Fruit fly (Drosophila melanogaster): ENCODE results near the gene CG9592.

CG9592 gene

DNA sequence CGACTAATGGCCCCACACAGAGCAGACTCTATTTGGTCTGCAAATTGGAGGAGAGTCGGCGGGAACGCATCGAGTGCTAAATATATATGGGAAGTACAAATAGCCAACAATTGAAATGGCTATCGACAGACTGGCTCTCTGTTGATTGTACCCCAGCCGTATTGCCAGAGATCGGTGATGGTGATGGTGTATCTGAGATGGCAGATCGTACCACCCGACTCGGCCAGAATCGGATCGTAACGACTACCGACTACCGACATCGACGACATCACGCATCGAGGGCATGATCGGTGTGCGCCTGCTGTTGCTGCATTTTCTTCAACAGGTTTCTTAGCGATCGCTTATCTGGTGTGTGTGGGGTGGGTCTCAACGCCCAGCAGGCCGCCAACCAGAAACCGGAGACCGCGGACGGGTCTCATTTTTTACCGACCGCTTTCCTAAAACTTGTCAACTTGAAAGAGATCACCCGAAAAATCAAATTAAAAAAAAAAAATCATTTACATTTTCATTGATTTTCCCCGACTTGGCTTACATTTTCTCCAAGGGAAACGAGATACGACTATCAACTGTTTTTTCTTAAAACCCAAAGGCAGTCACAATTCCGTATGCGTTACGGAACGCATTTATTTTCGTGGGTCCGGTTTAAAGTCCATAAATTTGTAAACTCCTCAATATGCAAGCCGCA lies 26.5 kb downstream of the CG9592 start (continued):
- no peak for TF ChIP-seq CG10979 (tag; optimal IDR thresholded peaks at IDR 0.05)
- no peak for TF ChIP-seq Optix (GFP tag; IDR thresholded peaks at IDR 0.05)
- TF ChIP-seq pan (optimal IDR thresholded peaks at IDR 0.05) = no peak
- TF ChIP-seq pan (GFP tag; optimal IDR thresholded peaks at IDR 0.05 in 1 of 2, IDR thresholded peaks at IDR 0.05 in 1 of 2) = peak in 1 of 2 experiments; percentile 50
- no peak for TF ChIP-seq CG3726 (GFP tag; IDR thresholded peaks at IDR 0.05)
- TF ChIP-seq Sry-δ (GFP tag; optimal IDR thresholded peaks at IDR 0.05) = no peak
- no peak for TF ChIP-seq CG2116 (GFP tag; optimal IDR thresholded peaks at IDR 0.05)
- peak; percentile 71 for TF ChIP-seq lab (GFP tag; optimal IDR thresholded peaks at IDR 0.05)
- TF ChIP-seq z (GFP tag; IDR thresholded peaks at IDR 0.05) = 0 out of 3 replicates have a peak, but pooled peaks have one; percentile 43
- TF ChIP-seq emc (GFP tag; optimal IDR thresholded peaks at IDR 0.05) = no peak
- TF ChIP-seq Dbx (GFP tag; IDR thresholded peaks at IDR 0.05) = no peak
- no peak for TF ChIP-seq CG3163 (GFP tag; optimal IDR thresholded peaks at IDR 0.05)
- no peak for TF ChIP-seq az2 (GFP tag; optimal IDR thresholded peaks at IDR 0.05)
- TF ChIP-seq CG14441 (GFP tag; IDR thresholded peaks at IDR 0.05) = peak; percentile 51
- TF ChIP-seq CG8478 (optimal IDR thresholded peaks at IDR 0.05) = no peak
- no peak for TF ChIP-seq fd3F (GFP tag; optimal IDR thresholded peaks at IDR 0.05)
- TF ChIP-seq Opbp (GFP tag; IDR thresholded peaks at IDR 0.05; ENCODE audit: partially characterized antibody) = no peak
- no peak for TF ChIP-seq Tbp (GFP tag; optimal IDR thresholded peaks at IDR 0.05)
- peak; percentile 90 for TF ChIP-seq Deaf1 (tag; optimal IDR thresholded peaks at IDR 0.05)
- TF ChIP-seq Nf-YC (tag; optimal IDR thresholded peaks at IDR 0.05) = peak; percentile 50
- TF ChIP-seq B-H1 (GFP tag; IDR thresholded peaks at IDR 0.05) = peak; percentile 46; the same call in 1 of the 3 replicates
- no peak for TF ChIP-seq CG2875 (GFP tag; optimal IDR thresholded peaks at IDR 0.05)
- TF ChIP-seq CG9215 (GFP tag; IDR thresholded peaks at IDR 0.05) = no peak
- peak; percentile 58; the same call in 1 of the 3 replicates for TF ChIP-seq otp (GFP tag; IDR thresholded peaks at IDR 0.05)
- no peak for TF ChIP-seq CG30020 (tag; optimal IDR thresholded peaks at IDR 0.05)
- TF ChIP-seq CG12071 (GFP tag; optimal IDR thresholded peaks at IDR 0.05) = peak; percentile 40
- TF ChIP-seq stc (GFP tag; IDR thresholded peaks at IDR 0.05) = 0 out of 2 replicates have a peak, but pooled peaks have one; percentile 39
- no peak for TF ChIP-seq her (GFP tag; optimal IDR thresholded peaks at IDR 0.05)
- TF ChIP-seq trem (tag; optimal IDR thresholded peaks at IDR 0.05) = no peak
- TF ChIP-seq lmd (GFP tag; IDR thresholded peaks at IDR 0.05) = no peak
- TF ChIP-seq sima (GFP tag; optimal IDR thresholded peaks at IDR 0.05) = no peak
- peak; percentile 49 for TF ChIP-seq Meics (GFP tag; optimal IDR thresholded peaks at IDR 0.05)
- no peak for TF ChIP-seq crc (GFP tag; optimal IDR thresholded peaks at IDR 0.05)
- TF ChIP-seq unc-4 (GFP tag; IDR thresholded peaks at IDR 0.05; ENCODE audit: partially characterized antibody) = no peak
- TF ChIP-seq jing (GFP tag; optimal IDR thresholded peaks at IDR 0.05) = no peak
- TF ChIP-seq CG11560 (tag; IDR thresholded peaks at IDR 0.05) = no peak
- peak; percentile 38 for TF ChIP-seq CG2678 (tag; optimal IDR thresholded peaks at IDR 0.05)
- peak; percentile 58; the same call in 1 of the 2 replicates for TF ChIP-seq ranshi (GFP tag; IDR thresholded peaks at IDR 0.05)
- no peak for TF ChIP-seq CG7271 (tag; optimal IDR thresholded peaks at IDR 0.05)
- peak; percentile 12 for TF ChIP-seq schlank (tag; optimal IDR thresholded peaks at IDR 0.05)
- 0 out of 2 replicates have a peak, but pooled peaks have one; percentile 15 for TF ChIP-seq nerfin-2 (GFP tag; IDR thresholded peaks at IDR 0.05; ENCODE audit: partially characterized antibody)
- TF ChIP-seq Atf6 (GFP tag; IDR thresholded peaks at IDR 0.05) = 0 out of 2 replicates have a peak, but pooled peaks have one; percentile 50
- no peak for TF ChIP-seq CG3407 (GFP tag; optimal IDR thresholded peaks at IDR 0.05)
- no peak for TF ChIP-seq CG12104 (GFP tag; optimal IDR thresholded peaks at IDR 0.05)
- TF ChIP-seq CG30431 (GFP tag; optimal IDR thresholded peaks at IDR 0.05) = no peak
- TF ChIP-seq CG34224 (GFP tag; IDR thresholded peaks at IDR 0.05; ENCODE audit: partially characterized antibody) = no peak
- no peak for TF ChIP-seq Lpt (GFP tag; optimal IDR thresholded peaks at IDR 0.05)
- TF ChIP-seq CG13296 (GFP tag; optimal IDR thresholded peaks at IDR 0.05) = peak; percentile 34
- TF ChIP-seq CG11695 (GFP tag; IDR thresholded peaks at IDR 0.05) = no peak
- no peak for TF ChIP-seq CG13123 (GFP tag; optimal IDR thresholded peaks at IDR 0.05)
- no peak for TF ChIP-seq CG15479 (GFP tag; optimal IDR thresholded peaks at IDR 0.05)

Data from whole organism, embryonic.